Worm (Caenorhabditis elegans) whole organism, early embryonic: ENCODE measurements around the gene lgg-1.
A peak's percentile ranks its signal among the peaks of the same experiment; 100 is the strongest.

Source experiments
- B0310.2 ChIP-seq: sonication (generic microtip); optimal IDR thresholded peaks from 2 replicates; lab custom pipeline; 2016; ENCODE audit warnings: mild to moderate bottlenecking, missing genetic modification characterization, missing compliant biosample characterization
- F13C5.2 ChIP-seq: sonication (generic microtip); optimal IDR thresholded peaks from 2 replicates; lab custom pipeline; 2017; ENCODE audit warnings: mild to moderate bottlenecking, missing genetic modification characterization, inconsistent platforms, missing compliant biosample characterization
- aly-1 ChIP-seq: sonication (generic microtip); optimal IDR thresholded peaks from 2 replicates; lab custom pipeline; 2016; ENCODE audit warnings: missing genetic modification characterization, missing compliant biosample characterization
- ama-1 ChIP-seq: fragments of 150-350 bp; optimal IDR thresholded peaks from 2 replicates; lab custom pipeline; 2014
- ceh-13 ChIP-seq: fragments of 200-800 bp; sonication (Bioruptor generic); optimal IDR thresholded peaks from 2 replicates; lab custom pipeline; 2018; ENCODE audit warnings: mild to moderate bottlenecking, missing genetic modification characterization, missing compliant biosample characterization
- ceh-36 ChIP-seq: sonication (generic microtip); optimal IDR thresholded peaks from 2 replicates; lab custom pipeline; 2016; ENCODE audit warnings: missing genetic modification characterization, inconsistent platforms, missing compliant biosample characterization
- ets-7 ChIP-seq: sonication (generic microtip); optimal IDR thresholded peaks from 2 replicates; lab custom pipeline; 2016; ENCODE audit warnings: missing genotype, missing genetic modification characterization, missing compliant biosample characterization
- flt-1 ChIP-seq: fragments of 200-800 bp; sonication (Bioruptor generic); IDR thresholded peaks from 2 replicates; pipeline ENCODE4 v1.3.6; 2022; ENCODE audit warnings: missing genetic modification characterization, missing compliant biosample characterization
- hmbx-1 ChIP-seq: sonication (generic microtip); optimal IDR thresholded peaks from 2 replicates; lab custom pipeline; 2016; ENCODE audit warnings: mild to moderate bottlenecking, missing genetic modification characterization, missing compliant biosample characterization
- hmg-4 ChIP-seq: fragments of 200-800 bp; sonication (Bioruptor generic); optimal IDR thresholded peaks from 2 replicates; lab custom pipeline; 2018; ENCODE audit warnings: mild to moderate bottlenecking, missing genetic modification characterization, missing compliant biosample characterization
- hnd-1 ChIP-seq: sonication (generic microtip); optimal IDR thresholded peaks from 2 replicates; lab custom pipeline; 2016; ENCODE audit warnings: missing genetic modification characterization, missing compliant biosample characterization
- pes-1 ChIP-seq: fragments of 200-800 bp; sonication (Bioruptor generic); IDR thresholded peaks from 2 replicates; pipeline ENCODE4 v1.3.6; 2022; ENCODE audit warnings: missing genetic modification reagents, missing genetic modification characterization, missing compliant biosample characterization
- scrt-1 ChIP-seq: fragments of 200-800 bp; sonication (Bioruptor generic); IDR thresholded peaks from 2 replicates; pipeline ENCODE4 v1.3.6; 2022; ENCODE audit warnings: missing genetic modification characterization, missing compliant biosample characterization
- sea-1 ChIP-seq: fragments of 200-800 bp; sonication (Bioruptor generic); conservative IDR thresholded peaks from 2 replicates; pipeline ENCODE4 v1.3.6; 2022; ENCODE audit warnings: missing genetic modification characterization, missing compliant biosample characterization
- tbx-11 ChIP-seq: fragments of 200-800 bp; sonication (Bioruptor generic); IDR thresholded peaks from 2 replicates; pipeline ENCODE4 v1.3.6; 2022; ENCODE audit warnings: missing genetic modification characterization, missing compliant biosample characterization
- tra-4 ChIP-seq: sonication (generic microtip); optimal IDR thresholded peaks from 2 replicates; lab custom pipeline; 2017; ENCODE audit warnings: missing genetic modification characterization, missing compliant biosample characterization

The lgg-1 gene

ce11 chrII:6349968-6350367 lies 2.4 kb upstream of the lgg-1 start:
- TF ChIP-seq hnd-1 (tag; lab: Kevin White, UChicago), result no peak
- no peak for TF ChIP-seq hmbx-1 (tag; lab: Kevin White, UChicago)
- no peak for TF ChIP-seq scrt-1
- TF ChIP-seq ets-7 (tag; lab: Kevin White, UChicago), result no peak

- TF ChIP-seq hmg-4 (peak; percentile 34), aly-1 (tag; lab: Kevin White, UChicago) (peak; percentile 9), pes-1 (GFP tag; lab: Robert Waterston, UW) (0 out of 2 replicates have a peak, but pooled peaks have one; percentile 8), B0310.2 (no peak), ceh-36 (tag; lab: Kevin White, UChicago) (peak; percentile 35), hnd-1 (tag; lab: Kevin White, UChicago) (peak; percentile 6), scrt-1 (no peak), flt-1 (GFP tag; lab: Robert Waterston, UW) (0 out of 2 replicates have a peak, but pooled peaks have one; percentile 51)
Measured at ce11 chrII:6348360-6348759, 841 bp upstream of the lgg-1 start.

ce11 chrII:6346551-6347079 lies 904 bp downstream of the lgg-1 start:
- TF ChIP-seq hmbx-1 (tag; lab: Kevin White, UChicago) (peak; percentile 18), ceh-36 (tag; lab: Kevin White, UChicago) (peak; percentile 19), ets-7 (tag; lab: Kevin White, UChicago) (no peak)

- no peak for TF ChIP-seq F13C5.2
- no peak for TF ChIP-seq tra-4 (tag; lab: Kevin White, UChicago)
- TF ChIP-seq flt-1 (GFP tag; lab: Robert Waterston, UW), result no peak
- TF ChIP-seq B0310.2, result no peak
- TF ChIP-seq sea-1, result no peak
- no peak for TF ChIP-seq aly-1 (tag; lab: Kevin White, UChicago)
- no peak for TF ChIP-seq hmbx-1 (tag; lab: Kevin White, UChicago)
Measured at ce11 chrII:6345195-6346158, 2.0 kb downstream of the lgg-1 start, which contains the start of gene C32D5.8. Gene C32D5.8 (minus strand): TSS chrII:6345964.

- no peak for TF ChIP-seq F13C5.2
- TF ChIP-seq sea-1, result no peak
- TF ChIP-seq tra-4 (tag; lab: Kevin White, UChicago), result no peak
- TF ChIP-seq hnd-1 (tag; lab: Kevin White, UChicago), result no peak
- TF ChIP-seq ets-7 (tag; lab: Kevin White, UChicago), result no peak
- no peak for TF ChIP-seq hmg-4
- TF ChIP-seq flt-1 (GFP tag; lab: Robert Waterston, UW), result no peak
- no peak for TF ChIP-seq pes-1 (GFP tag; lab: Robert Waterston, UW)
- TF ChIP-seq aly-1 (tag; lab: Kevin White, UChicago), result no peak
- TF ChIP-seq scrt-1, result no peak
Measured at ce11 chrII:6344513-6344912, 3.0 kb downstream of the lgg-1 start.

ce11 chrII:6343893-6344292 lies 3.6 kb downstream of the lgg-1 start, which contains the start of gene txt-18:
Gene txt-18 (plus strand): TSS chrII:6344072.
- no peak for TF ChIP-seq ceh-36 (tag; lab: Kevin White, UChicago)
- TF ChIP-seq sea-1, result no peak
- TF ChIP-seq scrt-1, result no peak
- no peak for TF ChIP-seq tra-4 (tag; lab: Kevin White, UChicago)
- TF ChIP-seq hmbx-1 (tag; lab: Kevin White, UChicago), result no peak
- TF ChIP-seq aly-1 (tag; lab: Kevin White, UChicago), result no peak
- no peak for TF ChIP-seq ama-1 (lab: Kevin White, UChicago)

ce11 chrII:6342455-6342854 lies 5.1 kb downstream of the lgg-1 start:
- TF ChIP-seq tra-4 (tag; lab: Kevin White, UChicago) (no peak), ets-7 (tag; lab: Kevin White, UChicago) (no peak), ceh-13 (no peak), flt-1 (GFP tag; lab: Robert Waterston, UW) (no peak), sea-1 (no peak), pes-1 (GFP tag; lab: Robert Waterston, UW) (no peak), hnd-1 (tag; lab: Kevin White, UChicago) (no peak), hmbx-1 (tag; lab: Kevin White, UChicago) (no peak), ama-1 (lab: Kevin White, UChicago) (no peak)

ce11 chrII:6341076-6341475 lies 6.4 kb downstream of the lgg-1 start:
- no peak for TF ChIP-seq tbx-11
- no peak for TF ChIP-seq pes-1 (GFP tag; lab: Robert Waterston, UW)
- TF ChIP-seq hmg-4, result no peak
- TF ChIP-seq sea-1, result no peak
- no peak for TF ChIP-seq hnd-1 (tag; lab: Kevin White, UChicago)
- TF ChIP-seq aly-1 (tag; lab: Kevin White, UChicago), result no peak
- no peak for TF ChIP-seq hmbx-1 (tag; lab: Kevin White, UChicago)
- no peak for TF ChIP-seq flt-1 (GFP tag; lab: Robert Waterston, UW)
- no peak for TF ChIP-seq ama-1 (lab: Kevin White, UChicago)
- no peak for TF ChIP-seq F13C5.2
- no peak for TF ChIP-seq ets-7 (tag; lab: Kevin White, UChicago)
